Worm (Caenorhabditis elegans) whole organism, young adult: ENCODE data around the gene srw-40.
A peak's percentile ranks its signal among the peaks of the same experiment; 100 is the strongest.

Experiments used
- B0261.1 ChIP-seq: sonication (generic microtip); optimal IDR thresholded peaks from 2 replicates; lab custom pipeline; 2016; ENCODE audit warnings: mild to moderate bottlenecking, missing genetic modification characterization, moderate library complexity, missing compliant biosample characterization
- F23B12.7 ChIP-seq: sonication (generic microtip); optimal IDR thresholded peaks from 2 replicates; lab custom pipeline; 2017; ENCODE audit warnings: missing genetic modification characterization, mild to moderate bottlenecking, missing compliant biosample characterization, antibody characterized with exemption, moderate library complexity; ENCODE audit not compliant: insufficient read depth
- F33H1.4 ChIP-seq: fragments of 200-800 bp; sonication (Bioruptor generic); IDR thresholded peaks from 2 replicates; pipeline ENCODE4 v1.3.6; 2022; ENCODE audit warnings: missing genetic modification reagents, missing genetic modification characterization, missing compliant biosample characterization
- F57A8.1 ChIP-seq: fragments of 200-800 bp; sonication (Bioruptor generic); optimal IDR thresholded peaks from 2 replicates; lab custom pipeline; 2018; ENCODE audit warnings: mild to moderate bottlenecking, missing genetic modification characterization, moderate library complexity, missing compliant biosample characterization
- F57C9.4 ChIP-seq: sonication (generic microtip); optimal IDR thresholded peaks from 2 replicates; lab custom pipeline; 2017; ENCODE audit warnings: mild to moderate bottlenecking, missing genetic modification characterization, missing compliant biosample characterization
- Y53G8AR.9 ChIP-seq: fragments of 200-800 bp; sonication (Bioruptor generic); conservative IDR thresholded peaks from 2 replicates; pipeline ENCODE4 v1.3.6; 2022; ENCODE audit warnings: missing genetic modification reagents, missing genetic modification characterization, missing compliant biosample characterization
- Y56A3A.18 ChIP-seq: fragments of 200-800 bp; sonication (Bioruptor generic); IDR thresholded peaks from 2 replicates; pipeline ENCODE4 v1.3.6; 2022; ENCODE audit warnings: missing genetic modification reagents, missing genetic modification characterization, missing compliant biosample characterization
- Y79H2A.3 ChIP-seq: fragments of 200-800 bp; sonication (Bioruptor generic); conservative IDR thresholded peaks from 2 replicates; pipeline ENCODE4 v1.3.6; 2022; ENCODE audit warnings: missing genetic modification reagents, missing genetic modification characterization, missing compliant biosample characterization
- Y95B8A.8 ChIP-seq: fragments of 200-800 bp; sonication (Bioruptor generic); IDR thresholded peaks from 2 replicates; pipeline ENCODE4 v1.3.6; 2022; ENCODE audit warnings: missing genetic modification reagents, missing genetic modification characterization, missing compliant biosample characterization
- akir-1 ChIP-seq: fragments of 200-800 bp; sonication (Bioruptor generic); optimal IDR thresholded peaks from 2 replicates; lab custom pipeline; 2018; ENCODE audit warnings: mild to moderate bottlenecking, missing genetic modification characterization, moderate library complexity, missing compliant biosample characterization
- aptf-2 ChIP-seq: fragments of 200-800 bp; sonication (Bioruptor generic); conservative IDR thresholded peaks from 2 replicates; pipeline ENCODE4 v1.3.6; 2022; ENCODE audit warnings: missing genetic modification reagents, missing genetic modification characterization, missing compliant biosample characterization
- aptf-3 ChIP-seq: fragments of 200-800 bp; sonication (Bioruptor generic); IDR thresholded peaks from 2 replicates; pipeline ENCODE4 v1.3.6; 2022; ENCODE audit warnings: missing genetic modification characterization, missing compliant biosample characterization
- ceh-27 ChIP-seq: fragments of 200-800 bp; sonication (Bioruptor generic); optimal IDR thresholded peaks from 2 replicates; lab custom pipeline; 2018; ENCODE audit warnings: mild to moderate bottlenecking, missing genetic modification characterization, moderate library complexity, missing compliant biosample characterization
- ceh-79 ChIP-seq: sonication (generic microtip); optimal IDR thresholded peaks from 2 replicates; lab custom pipeline; 2017; ENCODE audit warnings: mild to moderate bottlenecking, missing genetic modification characterization, missing compliant biosample characterization
- ceh-91 ChIP-seq: fragments of 200-800 bp; sonication (Bioruptor generic); IDR thresholded peaks from 2 replicates; pipeline ENCODE4 v1.3.6; 2022; ENCODE audit warnings: missing genetic modification reagents, missing genetic modification characterization, missing compliant biosample characterization
- chd-7 ChIP-seq: sonication (generic microtip); optimal IDR thresholded peaks from 2 replicates; lab custom pipeline; 2016; ENCODE audit warnings: mild to moderate bottlenecking, missing genetic modification characterization, moderate library complexity, missing compliant biosample characterization
- dpl-1 ChIP-seq: fragments of 150-350 bp; optimal IDR thresholded peaks from 2 replicates; lab custom pipeline; 2014; ENCODE audit warnings: missing biosample characterization, missing genetic modification reagents, missing genetic modification characterization
- efl-1 ChIP-seq: fragments of 150-350 bp; optimal IDR thresholded peaks from 2 replicates; lab custom pipeline; 2014; ENCODE audit warnings: missing biosample characterization, missing genetic modification reagents, missing genetic modification characterization
- ekl-4 ChIP-seq: fragments of 200-800 bp; sonication (Bioruptor generic); IDR thresholded peaks from 2 replicates; pipeline ENCODE4 v1.3.6; 2022; ENCODE audit warnings: missing genetic modification reagents, missing genetic modification characterization, missing compliant biosample characterization
- ets-4 ChIP-seq: fragments of 200-800 bp; sonication (Bioruptor generic); optimal IDR thresholded peaks from 2 replicates; lab custom pipeline; 2018; ENCODE audit warnings: mild to moderate bottlenecking, missing genetic modification characterization, missing compliant biosample characterization
- hlh-26 ChIP-seq: fragments of 200-800 bp; sonication (Bioruptor generic); conservative IDR thresholded peaks from 2 replicates; pipeline ENCODE4 v1.3.6; 2022; ENCODE audit warnings: missing genetic modification reagents, missing genetic modification characterization, missing compliant biosample characterization
- lin-35 ChIP-seq, 3 experiments: fragments of 150-350 bp in 2 of 3; sonication (generic microtip) in 1 of 3; optimal IDR thresholded peaks; 2 replicates each; lab custom pipeline; 2014 to 2018; ENCODE audit warnings: missing biosample characterization in 3 of 3, missing genetic modification characterization in 3 of 3, missing genetic modification reagents in 3 of 3
- lin-40 ChIP-seq: sonication (generic microtip); optimal IDR thresholded peaks from 2 replicates; lab custom pipeline; 2016; ENCODE audit warnings: missing genetic modification characterization, mild to moderate bottlenecking, missing compliant biosample characterization, missing genotype, missing genetic modification reagents
- lsy-27 ChIP-seq: sonication (generic microtip); optimal IDR thresholded peaks from 2 replicates; lab custom pipeline; 2017; ENCODE audit warnings: missing genetic modification characterization, mild to moderate bottlenecking, missing compliant biosample characterization, antibody characterized with exemption, missing genotype, borderline replicate concordance; ENCODE audit not compliant: insufficient read depth
- madf-8 ChIP-seq: fragments of 200-800 bp; sonication (Bioruptor generic); conservative IDR thresholded peaks from 2 replicates; pipeline ENCODE4 v1.3.6; 2022; ENCODE audit warnings: missing genetic modification reagents, missing genetic modification characterization, missing compliant biosample characterization
- nfya-1 ChIP-seq: sonication (generic microtip); optimal IDR thresholded peaks from 2 replicates; lab custom pipeline; 2017; ENCODE audit warnings: antibody characterized with exemption, missing compliant biosample characterization, missing genetic modification characterization, borderline replicate concordance; ENCODE audit not compliant: insufficient read depth
- nfyb-1 ChIP-seq: fragments of 200-800 bp; sonication (Bioruptor generic); IDR thresholded peaks from 2 replicates; pipeline ENCODE4 v1.3.6; 2022; ENCODE audit warnings: missing genetic modification reagents, missing genetic modification characterization, missing compliant biosample characterization
- nhr-179 ChIP-seq: sonication (generic microtip); optimal IDR thresholded peaks from 2 replicates; lab custom pipeline; 2016; ENCODE audit warnings: mild to moderate bottlenecking, missing genetic modification characterization, missing compliant biosample characterization
- nhr-27 ChIP-seq: fragments of 200-800 bp; sonication (Bioruptor generic); optimal IDR thresholded peaks from 2 replicates; lab custom pipeline; 2018; ENCODE audit warnings: mild to moderate bottlenecking, missing genetic modification characterization, moderate library complexity, missing compliant biosample characterization
- rpc-1 ChIP-seq, 2 experiments: fragments of 150-350 bp in 1 of 2; sonication (generic microtip) in 1 of 2; optimal IDR thresholded peaks; 2 replicates each; lab custom pipeline; 2014 to 2018; ENCODE audit warnings: missing biosample characterization in 1 of 2, missing genetic modification characterization in 1 of 2, missing genetic modification reagents in 1 of 2, missing genotype in 1 of 2
- sdz-38 ChIP-seq: sonication (generic microtip); optimal IDR thresholded peaks from 2 replicates; lab custom pipeline; 2016; ENCODE audit warnings: missing genotype, missing genetic modification characterization, missing compliant biosample characterization
- snpc-1.1 ChIP-seq: sonication (generic microtip); optimal IDR thresholded peaks from 2 replicates; lab custom pipeline; 2017; ENCODE audit warnings: missing genetic modification characterization, mild to moderate bottlenecking, missing compliant biosample characterization, antibody characterized with exemption, moderate library complexity, missing genotype, missing genetic modification reagents; ENCODE audit not compliant: insufficient read depth
- snpc-4 ChIP-seq, 5 experiments: fragments of 150-350 bp in 1 of 5; sonication (generic microtip) in 4 of 5; optimal IDR thresholded peaks; 2 replicates each; lab custom pipeline; 2014 to 2018; ENCODE audit warnings: missing genetic modification characterization in 5 of 5, missing biosample characterization in 3 of 5, antibody characterized with exemption in 2 of 5, mild to moderate bottlenecking in 2 of 5, missing compliant biosample characterization in 2 of 5, missing genotype in 2 of 5, moderate library complexity in 2 of 5, missing genetic modification reagents in 1 of 5
- sptf-2 ChIP-seq: fragments of 200-800 bp; sonication (Bioruptor generic); optimal IDR thresholded peaks from 2 replicates; lab custom pipeline; 2018; ENCODE audit warnings: mild to moderate bottlenecking, missing genetic modification characterization, missing compliant biosample characterization
- unc-62 ChIP-seq: fragments of 150-350 bp; optimal IDR thresholded peaks from 2 replicates; lab custom pipeline; 2014; ENCODE audit warnings: missing biosample characterization, missing genetic modification reagents, missing genetic modification characterization
- ztf-28 ChIP-seq: fragments of 200-800 bp; sonication (Bioruptor generic); IDR thresholded peaks from 2 replicates; pipeline ENCODE4 v1.3.6; 2022; ENCODE audit warnings: missing genetic modification reagents, missing genetic modification characterization, missing compliant biosample characterization
- ztf-6 ChIP-seq: fragments of 200-800 bp; sonication (Bioruptor generic); IDR thresholded peaks from 2 replicates; pipeline ENCODE4 v1.3.6; 2022; ENCODE audit warnings: missing genetic modification reagents, missing genetic modification characterization, missing compliant biosample characterization

Gene srw-40

ce11 chrII:4320455-4320854 is 4.5 kb upstream of the srw-40 start, which contains the start of gene Y52E8A.2 (continued):
- TF ChIP-seq nfya-1 (tag; lab: Kevin White, UChicago) (no peak), aptf-2 (GFP tag; lab: Robert Waterston, UW) (no peak), ekl-4 (GFP tag; lab: Robert Waterston, UW) (no peak), lin-35 (GFP tag; optimal IDR thresholded peaks at IDR 0.05; lab: Kevin White, UChicago) (no peak), Y53G8AR.9 (GFP tag; lab: Robert Waterston, UW) (no peak), ztf-28 (GFP tag; lab: Robert Waterston, UW) (no peak), Y56A3A.18 (no peak), efl-1 (GFP tag; lab: Kevin White, UChicago) (no peak), nhr-27 (tag; lab: Kevin White, UChicago) (no peak), F33H1.4 (GFP tag; lab: Robert Waterston, UW) (peak; percentile 82), dpl-1 (GFP tag; lab: Kevin White, UChicago) (no peak), madf-8 (peak; percentile 73), akir-1 (GFP tag; lab: Kevin White, UChicago) (no peak), Y79H2A.3 (GFP tag; lab: Robert Waterston, UW) (no peak), ceh-27 (GFP tag; lab: Kevin White, UChicago) (no peak), hlh-26 (no peak), snpc-4 (GFP tag; optimal IDR thresholded peaks at IDR 0.05; lab: Kevin White, UChicago) (no peak), snpc-4 (tag; optimal IDR thresholded peaks at IDR 0.05; lab: Kevin White, UChicago) (no peak), B0261.1 (no peak), chd-7 (tag; lab: Kevin White, UChicago) (no peak), snpc-1.1 (tag; lab: Kevin White, UChicago) (no peak), sptf-2 (GFP tag; lab: Kevin White, UChicago) (no peak), sdz-38 (tag; lab: Kevin White, UChicago) (no peak), ets-4 (GFP tag; lab: Kevin White, UChicago) (no peak), F57A8.1 (GFP tag; lab: Kevin White, UChicago) (no peak), aptf-3 (GFP tag; lab: Robert Waterston, UW) (no peak), rpc-1 (optimal IDR thresholded peaks at IDR 0.05; lab: Kevin White, UChicago) (no peak), rpc-1 (tag; optimal IDR thresholded peaks at IDR 0.05; lab: Kevin White, UChicago) (no peak), Y95B8A.8 (GFP tag; lab: Robert Waterston, UW) (no peak), lin-40 (tag; lab: Kevin White, UChicago) (no peak), ztf-6 (GFP tag; lab: Robert Waterston, UW) (no peak), nfyb-1 (GFP tag; lab: Robert Waterston, UW) (no peak)

- no peak for TF ChIP-seq snpc-4 (GFP tag; optimal IDR thresholded peaks at IDR 0.05; lab: Kevin White, UChicago)
- no peak for TF ChIP-seq snpc-4 (tag; optimal IDR thresholded peaks at IDR 0.05; lab: Kevin White, UChicago)
- no peak for TF ChIP-seq F23B12.7 (tag; lab: Kevin White, UChicago)
These were observed 3.7 kb upstream of the srw-40 start, which contains the start of gene Y52E8A.6 for ce11 chrII:4319537-4320019. Y52E8A.6 (minus strand) TSS chrII:4319969.

ce11 chrII:4312115-4312514 is 3.8 kb downstream of the srw-40 start, which contains the start of gene plep-1:
plep-1 (minus strand) TSS chrII:4312215.
- TF ChIP-seq nhr-179 (tag; lab: Kevin White, UChicago), result no peak
- no peak for TF ChIP-seq snpc-4 (GFP tag; optimal IDR thresholded peaks at IDR 0.05; lab: Kevin White, UChicago)
- TF ChIP-seq snpc-4 (tag; optimal IDR thresholded peaks at IDR 0.05; lab: Kevin White, UChicago), result no peak
- TF ChIP-seq ceh-79 (tag; lab: Kevin White, UChicago), result no peak
- TF ChIP-seq ceh-91, result no peak
- TF ChIP-seq B0261.1, result no peak
- TF ChIP-seq lsy-27, result no peak
- TF ChIP-seq lin-40 (tag; lab: Kevin White, UChicago), result no peak
- TF ChIP-seq F57C9.4 (tag; lab: Kevin White, UChicago), result no peak
- no peak for TF ChIP-seq unc-62 (GFP tag; lab: Kevin White, UChicago)
